Fruit fly (Drosophila melanogaster): ENCODE results near the gene CG18622.

The CG18622 gene

DNA sequence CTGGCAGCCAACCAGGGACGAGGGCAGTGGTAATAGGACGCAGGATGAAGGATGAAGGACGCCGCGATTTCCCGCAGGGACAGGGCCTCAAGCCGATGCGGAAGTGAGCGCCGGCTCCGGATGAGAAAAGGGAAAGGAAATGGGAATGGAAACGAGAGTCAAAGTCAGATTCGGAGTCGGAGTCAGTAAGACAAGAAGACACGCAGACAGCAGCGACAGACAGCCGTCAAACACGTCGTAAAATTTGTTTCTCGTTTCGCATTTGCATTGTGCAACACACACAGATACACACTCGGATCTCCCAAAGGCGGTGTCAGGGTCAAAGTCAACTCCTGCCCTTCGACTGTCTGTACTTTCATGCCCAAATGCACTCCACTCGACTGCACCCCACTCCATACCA lies 51.2 kb downstream of the CG18622 start:
- TF ChIP-seq Pif1A (GFP tag; optimal IDR thresholded peaks at IDR 0.05) = no peak
- no peak for TF ChIP-seq D1 (tag; optimal IDR thresholded peaks at IDR 0.05)
- TF ChIP-seq EcR (GFP tag; optimal IDR thresholded peaks at IDR 0.05) = no peak
- TF ChIP-seq Snoo (tag; optimal IDR thresholded peaks at IDR 0.05) = no peak
- no peak for TF ChIP-seq CG13204 (GFP tag; optimal IDR thresholded peaks at IDR 0.05)
- TF ChIP-seq CG8301 (tag; optimal IDR thresholded peaks at IDR 0.05) = no peak
- TF ChIP-seq CG12605 (GFP tag; IDR thresholded peaks at IDR 0.05) = no peak
- no peak for TF ChIP-seq gl (tag; optimal IDR thresholded peaks at IDR 0.05)
- TF ChIP-seq Pif1B (GFP tag; optimal IDR thresholded peaks at IDR 0.05) = no peak
- TF ChIP-seq CG14655 (GFP tag; optimal IDR thresholded peaks at IDR 0.05) = no peak
- no peak for TF ChIP-seq fd96Ca (GFP tag; IDR thresholded peaks at IDR 0.05)
- no peak for TF ChIP-seq CG32121 (GFP tag; IDR thresholded peaks at IDR 0.05)
- no peak for TF ChIP-seq CG4496 (GFP tag; IDR thresholded peaks at IDR 0.05)
- TF ChIP-seq CG9948 (tag; optimal IDR thresholded peaks at IDR 0.05) = no peak
- TF ChIP-seq CG8159 (tag; optimal IDR thresholded peaks at IDR 0.05) = no peak
- TF ChIP-seq rn (GFP tag; IDR thresholded peaks at IDR 0.05) = no peak
- TF ChIP-seq CG10348 (GFP tag; IDR thresholded peaks at IDR 0.05) = no peak
- no peak for TF ChIP-seq Ets98B (GFP tag; IDR thresholded peaks at IDR 0.05)

DNA sequence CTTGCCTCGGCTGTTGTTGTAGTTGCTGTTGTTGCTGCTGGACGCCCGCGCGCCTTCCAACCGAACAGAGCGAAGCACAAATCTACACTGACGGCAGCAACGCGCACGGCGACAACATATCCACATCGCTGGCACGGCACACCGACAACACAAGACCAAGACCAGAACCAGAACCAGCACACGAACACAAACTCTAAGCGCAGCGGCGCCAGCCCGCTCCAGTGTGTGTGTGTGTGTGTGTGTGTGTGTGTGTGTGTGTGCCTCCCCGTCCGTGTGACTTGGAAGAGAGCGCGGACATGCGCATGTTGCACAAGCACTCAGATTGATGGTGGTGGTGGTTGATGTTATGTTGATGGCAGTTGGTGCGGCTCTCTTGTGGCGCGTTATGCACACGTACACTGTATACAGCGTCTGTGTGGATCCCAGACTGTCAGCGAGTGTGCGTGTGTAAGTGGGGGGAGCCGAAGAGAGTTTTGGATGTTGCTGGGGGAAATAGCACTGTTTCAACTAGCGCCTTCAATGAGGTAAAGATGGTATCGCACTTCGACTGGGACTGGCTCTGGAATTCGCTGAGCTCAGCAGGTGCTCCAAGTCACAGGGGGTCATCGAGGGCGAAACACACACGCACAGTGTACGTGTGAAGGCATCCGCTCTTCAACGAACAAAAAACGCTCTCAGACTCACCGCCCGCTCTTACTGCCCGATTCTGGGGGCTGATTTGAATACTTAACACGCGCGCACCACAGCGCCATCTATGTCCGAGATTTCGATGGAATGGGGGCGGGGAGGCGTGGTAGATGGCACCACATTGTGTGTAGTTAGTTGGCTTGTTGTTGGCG lies 53.2 kb downstream of the CG18622 start:
- TF ChIP-seq CG34367 (tag; optimal IDR thresholded peaks at IDR 0.05) (no peak), CG13204 (GFP tag; optimal IDR thresholded peaks at IDR 0.05) (peak; percentile 49)

All from whole organism, pupa.